Fruit fly (Drosophila melanogaster) whole organism, embryonic: ENCODE data around the gene UQCR-6.4L.

Experiments
- Atf-2 ChIP-seq: fragments of 200-800 bp; sonication (Bioruptor generic); optimal IDR thresholded peaks from 2 replicates; lab custom pipeline; 2016; ENCODE audit warnings: missing biosample characterization, missing genetic modification characterization
- Bteb2 ChIP-seq: fragments of 200-800 bp; sonication (Bioruptor generic); optimal IDR thresholded peaks from 2 replicates; lab custom pipeline; 2016; ENCODE audit warnings: missing biosample characterization, missing genetic modification characterization
- CG10209 ChIP-seq: fragments of 200-800 bp; sonication (Bioruptor generic); optimal IDR thresholded peaks from 3 replicates; lab custom pipeline; 2017; ENCODE audit warnings: missing biosample characterization, mild to moderate bottlenecking, missing genetic modification characterization, missing genetic modification reagents
- CG10321 ChIP-seq: fragments of 200-800 bp; sonication (Bioruptor generic); IDR thresholded peaks from 2 replicates; pipeline ENCODE4 v1.3.6; 2022; ENCODE audit warnings: missing biosample characterization, missing genetic modification characterization
- CG10959 ChIP-seq: fragments of 200-800 bp; sonication (Bioruptor generic); IDR thresholded peaks from 2 replicates; pipeline ENCODE4 v1.3.6; 2022; ENCODE audit warnings: missing biosample characterization, missing genetic modification characterization
- CG11398 ChIP-seq: fragments of 200-800 bp; sonication (Bioruptor generic); optimal IDR thresholded peaks from 2 replicates; lab custom pipeline; 2016; ENCODE audit warnings: missing biosample characterization, missing genetic modification characterization
- CG11695 ChIP-seq: fragments of 200-800 bp; sonication (Bioruptor generic); IDR thresholded peaks from 3 replicates; pipeline ENCODE4 v1.3.6; 2022; ENCODE audit warnings: missing biosample characterization, missing genetic modification characterization
- CG11723 ChIP-seq: fragments of 200-800 bp; sonication (Bioruptor generic); optimal IDR thresholded peaks from 2 replicates; lab custom pipeline; 2017; ENCODE audit warnings: missing biosample characterization, mild to moderate bottlenecking, missing genetic modification characterization
- CG14667 ChIP-seq: fragments of 200-800 bp; sonication (Bioruptor generic); IDR thresholded peaks from 2 replicates; pipeline ENCODE4 v1.3.6; 2022; ENCODE audit warnings: missing biosample characterization, missing genetic modification characterization
- CG15073 ChIP-seq: fragments of 200-800 bp; sonication (Bioruptor generic); optimal IDR thresholded peaks from 2 replicates; lab custom pipeline; 2016; ENCODE audit warnings: missing biosample characterization, missing genetic modification characterization
- CG17328 ChIP-seq: fragments of 200-800 bp; sonication (Bioruptor generic); IDR thresholded peaks from 2 replicates; pipeline ENCODE4 v1.3.6; 2022; ENCODE audit warnings: missing biosample characterization, missing genetic modification characterization
- CG17829 ChIP-seq: fragments of 200-800 bp; optimal IDR thresholded peaks from 2 replicates; lab custom pipeline; 2019; ENCODE audit warnings: missing biosample characterization, mild to moderate bottlenecking, missing genetic modification characterization, moderate library complexity
- CG3065 ChIP-seq: fragments of 200-800 bp; sonication (Bioruptor generic); optimal IDR thresholded peaks from 2 replicates; lab custom pipeline; 2016; ENCODE audit warnings: missing biosample characterization, missing genetic modification characterization
- CG31365 ChIP-seq: fragments of 200-800 bp; sonication (Bioruptor generic); optimal IDR thresholded peaks from 2 replicates; lab custom pipeline; 2018; ENCODE audit warnings: missing biosample characterization, mild to moderate bottlenecking, missing genetic modification characterization
- CG32532 ChIP-seq: fragments of 200-800 bp; sonication (Bioruptor generic); IDR thresholded peaks from 2 replicates; pipeline ENCODE4 v1.3.6; 2022; ENCODE audit warnings: missing biosample characterization, missing genetic modification characterization
- CG34422 ChIP-seq: fragments of 200-800 bp; sonication (Bioruptor generic); IDR thresholded peaks from 3 replicates; pipeline ENCODE4 v1.3.6; 2022; ENCODE audit warnings: missing biosample characterization, missing genetic modification characterization
- CG3995 ChIP-seq: fragments of 200-800 bp; sonication (Bioruptor generic); optimal IDR thresholded peaks from 3 replicates; lab custom pipeline; 2016; ENCODE audit warnings: missing biosample characterization, missing genetic modification characterization
- CG4617 ChIP-seq: fragments of 200-800 bp; sonication (Bioruptor generic); optimal IDR thresholded peaks from 3 replicates; lab custom pipeline; 2016; ENCODE audit warnings: missing biosample characterization, missing genetic modification characterization, borderline replicate concordance
- CG6765 ChIP-seq: fragments of 200-800 bp; sonication (Bioruptor generic); optimal IDR thresholded peaks from 3 replicates; lab custom pipeline; 2017; ENCODE audit warnings: missing biosample characterization, mild to moderate bottlenecking, missing genetic modification characterization
- CG7556 ChIP-seq: fragments of 200-800 bp; sonication (Bioruptor generic); optimal IDR thresholded peaks from 2 replicates; lab custom pipeline; 2017; ENCODE audit warnings: missing biosample characterization, mild to moderate bottlenecking, missing genetic modification characterization
- CG8089 ChIP-seq: fragments of 200-800 bp; sonication (Bioruptor generic); optimal IDR thresholded peaks from 3 replicates; lab custom pipeline; 2016; ENCODE audit warnings: missing biosample characterization, missing genetic modification characterization
- CkIIα-i1 ChIP-seq: fragments of 200-800 bp; sonication (Bioruptor generic); IDR thresholded peaks from 2 replicates; pipeline ENCODE4 v1.3.6; 2022; ENCODE audit warnings: missing biosample characterization, missing genetic modification characterization
- Elba2 ChIP-seq: fragments of 200-800 bp; sonication (Bioruptor generic); optimal IDR thresholded peaks from 3 replicates; lab custom pipeline; 2016; ENCODE audit warnings: missing biosample characterization, missing genetic modification characterization
- Ets97D ChIP-seq: fragments of 200-800 bp; sonication (Bioruptor generic); optimal IDR thresholded peaks from 3 replicates; lab custom pipeline; 2016; ENCODE audit warnings: missing biosample characterization, missing genetic modification characterization
- Gsc ChIP-seq: fragments of 200-800 bp; sonication (Bioruptor generic); IDR thresholded peaks from 2 replicates; pipeline ENCODE4 v1.3.6; 2022; ENCODE audit warnings: missing biosample characterization, missing genetic modification characterization
- Jarid2 ChIP-seq: fragments of 200-800 bp; sonication (Bioruptor generic); optimal IDR thresholded peaks from 3 replicates; lab custom pipeline; 2017; ENCODE audit warnings: mild to moderate bottlenecking, missing biosample characterization, missing genetic modification reagents, missing genetic modification characterization
- NC2α ChIP-seq: fragments of 200-800 bp; sonication (Bioruptor generic); optimal IDR thresholded peaks from 2 replicates; lab custom pipeline; 2016; ENCODE audit warnings: missing biosample characterization, missing genetic modification characterization
- Neu2 ChIP-seq: fragments of 200-800 bp; sonication (Bioruptor generic); optimal IDR thresholded peaks from 3 replicates; lab custom pipeline; 2016; ENCODE audit warnings: missing biosample characterization, missing genetic modification characterization, borderline replicate concordance
- Nf-YA ChIP-seq: fragments of 200-800 bp; sonication (Bioruptor generic); IDR thresholded peaks from 2 replicates; pipeline ENCODE4 v1.3.6; 2022; ENCODE audit warnings: missing biosample characterization, missing genetic modification characterization
- Oaz ChIP-seq: fragments of 200-800 bp; sonication (Bioruptor generic); IDR thresholded peaks from 2 replicates; pipeline ENCODE4 v1.3.6; 2022; ENCODE audit warnings: missing biosample characterization, missing genetic modification characterization
- Rfx ChIP-seq: fragments of 200-800 bp; sonication (Bioruptor generic); IDR thresholded peaks from 2 replicates; pipeline ENCODE4 v1.3.6; 2022; ENCODE audit warnings: missing biosample characterization, missing genetic modification characterization
- ac ChIP-seq: fragments of 200-800 bp; sonication (Bioruptor generic); optimal IDR thresholded peaks from 3 replicates; lab custom pipeline; 2017; ENCODE audit warnings: missing biosample characterization, mild to moderate bottlenecking, missing genetic modification characterization
- ap ChIP-seq: fragments of 200-800 bp; sonication (Bioruptor generic); IDR thresholded peaks from 2 replicates; pipeline ENCODE4 v1.3.6; 2022; ENCODE audit warnings: missing biosample characterization, missing genetic modification characterization
- bigmax ChIP-seq: fragments of 200-800 bp; sonication (Bioruptor generic); optimal IDR thresholded peaks from 2 replicates; lab custom pipeline; 2018; ENCODE audit warnings: missing biosample characterization, mild to moderate bottlenecking, missing genetic modification characterization
- bowl ChIP-seq: fragments of 200-800 bp; sonication (Bioruptor generic); IDR thresholded peaks from 2 replicates; pipeline ENCODE4 v1.3.6; 2022; ENCODE audit warnings: missing biosample characterization, missing genetic modification characterization
- corto ChIP-seq: fragments of 200-800 bp; sonication (Bioruptor generic); optimal IDR thresholded peaks from 2 replicates; lab custom pipeline; 2016; ENCODE audit warnings: missing biosample characterization, mild to moderate bottlenecking, missing genetic modification characterization, moderate library complexity
- da ChIP-seq: fragments of 200-800 bp; sonication (Bioruptor generic); optimal IDR thresholded peaks from 2 replicates; lab custom pipeline; 2016; ENCODE audit warnings: missing biosample characterization, missing genetic modification characterization
- esg ChIP-seq: fragments of 200-800 bp; sonication (Bioruptor generic); conservative IDR thresholded peaks from 2 replicates; pipeline ENCODE4 v1.3.6; 2022; ENCODE audit warnings: missing biosample characterization, missing genetic modification characterization
- lab ChIP-seq: fragments of 200-800 bp; sonication (Bioruptor generic); optimal IDR thresholded peaks from 3 replicates; lab custom pipeline; 2017; ENCODE audit warnings: missing biosample characterization, missing genetic modification characterization, mild to moderate bottlenecking, moderate library complexity, missing genetic modification reagents
- luna ChIP-seq: fragments of 200-800 bp; sonication (Bioruptor generic); optimal IDR thresholded peaks from 2 replicates; lab custom pipeline; 2016; ENCODE audit warnings: missing biosample characterization, missing genetic modification characterization
- nerfin-2 ChIP-seq: fragments of 200-800 bp; sonication (Bioruptor generic); IDR thresholded peaks from 2 replicates; pipeline ENCODE4 v1.3.6; 2022; ENCODE audit warnings: missing biosample characterization, missing genetic modification characterization; ENCODE audit not compliant: partially characterized antibody
- otp ChIP-seq: fragments of 200-800 bp; sonication (Bioruptor generic); IDR thresholded peaks from 3 replicates; pipeline ENCODE4, ENCODE4 v1.3.6; 2022; ENCODE audit warnings: missing biosample characterization, missing genetic modification characterization
- rib ChIP-seq: fragments of 200-800 bp; sonication (Bioruptor generic); IDR thresholded peaks from 2 replicates; pipeline ENCODE4 v1.3.6; 2022; ENCODE audit warnings: missing biosample characterization, missing genetic modification characterization
- ro ChIP-seq: fragments of 200-800 bp; sonication (Bioruptor generic); IDR thresholded peaks from 2 replicates; pipeline ENCODE4 v1.3.6; 2022; ENCODE audit warnings: missing biosample characterization, missing genetic modification characterization
- salm ChIP-seq: fragments of 200-800 bp; sonication (Bioruptor generic); optimal IDR thresholded peaks from 2 replicates; lab custom pipeline; 2018; ENCODE audit warnings: missing biosample characterization, mild to moderate bottlenecking, missing genetic modification characterization
- sc ChIP-seq, 3 experiments: fragments of >200 bp in 2 of 3; fragments of 200-800 bp in 1 of 3; sonication (Bioruptor generic) in 1 of 3; optimal IDR thresholded peaks; 2 replicates in 2 of 3; 3 replicates in 1 of 3; lab custom pipeline; 2017; ENCODE audit warnings: mild to moderate bottlenecking in 1 of 3, missing biosample characterization in 1 of 3, missing genetic modification characterization in 1 of 3, missing genetic modification reagents in 1 of 3
- slou ChIP-seq: fragments of 200-800 bp; sonication (Bioruptor generic); optimal IDR thresholded peaks from 3 replicates; lab custom pipeline; 2016; ENCODE audit warnings: missing biosample characterization, missing genetic modification characterization
- stwl ChIP-seq: fragments of 200-800 bp; sonication (Bioruptor generic); optimal IDR thresholded peaks from 3 replicates; lab custom pipeline; 2018; ENCODE audit warnings: missing biosample characterization, mild to moderate bottlenecking, missing genetic modification characterization, moderate library complexity
- vvl ChIP-seq: fragments of 200-800 bp; sonication (Bioruptor generic); IDR thresholded peaks from 2 replicates; pipeline ENCODE4 v1.3.6; 2022; ENCODE audit warnings: missing biosample characterization, missing genetic modification characterization
- wor ChIP-seq: fragments of 200-800 bp; sonication (Bioruptor generic); IDR thresholded peaks from 2 replicates; pipeline ENCODE4 v1.3.6; 2022; ENCODE audit warnings: missing biosample characterization, missing genetic modification characterization
- z ChIP-seq: fragments of 200-800 bp; sonication (Bioruptor generic); IDR thresholded peaks from 3 replicates; pipeline ENCODE4 v1.3.6; 2022; ENCODE audit warnings: missing biosample characterization, missing genetic modification characterization

Gene UQCR-6.4L

dm6 chr3L:16582678-16583315 lies 16.2 kb downstream of the UQCR-6.4L start, which contains the start of gene Rpn12 (continued):
- peak; percentile 42 for TF ChIP-seq CG17829 (tag; lab: Kevin White, UChicago)
- no peak for TF ChIP-seq bowl (GFP tag; lab: Robert Waterston, UW)
- TF ChIP-seq CkIIα-i1 (GFP tag; lab: Robert Waterston, UW), result no peak
- TF ChIP-seq corto (GFP tag; lab: Kevin White, UChicago), result no peak
- TF ChIP-seq Neu2 (GFP tag; lab: Kevin White, UChicago), result no peak
- TF ChIP-seq Bteb2 (GFP tag; lab: Kevin White, UChicago), result peak; percentile 65
- no peak for TF ChIP-seq CG10959 (GFP tag; lab: Robert Waterston, UW)
- no peak for TF ChIP-seq ap (GFP tag; lab: Robert Waterston, UW)
- TF ChIP-seq Rfx (GFP tag; lab: Robert Waterston, UW), result peak; percentile 61
- no peak for TF ChIP-seq sc (optimal IDR thresholded peaks at IDR 0.05; lab: Kevin White, UChicago)
- no peak for TF ChIP-seq sc (GFP tag; optimal IDR thresholded peaks at IDR 0.05; lab: Kevin White, UChicago)
- 0 out of 2 replicates have a peak, but pooled peaks have one; percentile 21 for TF ChIP-seq rib
- no peak for TF ChIP-seq Oaz (GFP tag; lab: Robert Waterston, UW)
- no peak for TF ChIP-seq ac
- TF ChIP-seq otp (GFP tag; lab: Robert Waterston, UW), result no peak
- TF ChIP-seq CG15073 (GFP tag; lab: Kevin White, UChicago), result no peak
- no peak for TF ChIP-seq Nf-YA (GFP tag; lab: Robert Waterston, UW)
- TF ChIP-seq CG11398, result no peak
- no peak for TF ChIP-seq CG31365 (tag; lab: Kevin White, UChicago)
- no peak for TF ChIP-seq lab
- TF ChIP-seq da (GFP tag; lab: Kevin White, UChicago), result no peak
- no peak for TF ChIP-seq Jarid2 (GFP tag; lab: Kevin White, UChicago)
- TF ChIP-seq Gsc, result no peak
- TF ChIP-seq slou, result no peak
- peak; percentile 3 for TF ChIP-seq CG7556 (GFP tag; lab: Kevin White, UChicago)
- no peak for TF ChIP-seq CG6765
- no peak for TF ChIP-seq z (GFP tag; lab: Robert Waterston, UW)
- TF ChIP-seq NC2α (GFP tag; lab: Kevin White, UChicago), result no peak
- peak; percentile 1 for TF ChIP-seq Ets97D (GFP tag; lab: Kevin White, UChicago)
- TF ChIP-seq luna (GFP tag; lab: Kevin White, UChicago), result no peak
- no peak for TF ChIP-seq CG17328 (GFP tag; lab: Robert Waterston, UW)
- peak; percentile 68 for TF ChIP-seq vvl
- peak; percentile 26; the same call in 1 of the 2 replicates for TF ChIP-seq CG32532 (GFP tag; lab: Robert Waterston, UW)
- TF ChIP-seq stwl (tag; lab: Kevin White, UChicago), result peak; percentile 70
- TF ChIP-seq CG4617 (GFP tag; lab: Kevin White, UChicago), result peak; percentile 53
- no peak for TF ChIP-seq esg
- no peak for TF ChIP-seq CG10209
- TF ChIP-seq CG11723 (GFP tag; lab: Kevin White, UChicago), result no peak
- TF ChIP-seq nerfin-2 (GFP tag; lab: Robert Waterston, UW), result peak; percentile 78
- TF ChIP-seq CG3065 (GFP tag; lab: Kevin White, UChicago), result no peak
- TF ChIP-seq CG3995 (GFP tag; lab: Kevin White, UChicago), result peak; percentile 70
- no peak for TF ChIP-seq CG10321 (GFP tag; lab: Robert Waterston, UW)
- TF ChIP-seq ro, result no peak
- no peak for TF ChIP-seq wor (GFP tag; lab: Robert Waterston, UW)
- TF ChIP-seq CG11695 (GFP tag; lab: Robert Waterston, UW), result no peak
- TF ChIP-seq CG34422 (GFP tag; lab: Robert Waterston, UW), result no peak
- TF ChIP-seq CG8089 (GFP tag; lab: Kevin White, UChicago), result no peak
- no peak for TF ChIP-seq bigmax (GFP tag; lab: Kevin White, UChicago)
- no peak for TF ChIP-seq Atf-2 (GFP tag; lab: Kevin White, UChicago)
- no peak for TF ChIP-seq CG14667 (GFP tag; lab: Robert Waterston, UW)
- TF ChIP-seq salm (tag; lab: Kevin White, UChicago), result no peak
- no peak for TF ChIP-seq Elba2 (GFP tag; lab: Kevin White, UChicago)
